Fruit fly (Drosophila melanogaster): ENCODE results near the gene CG1738.

Gene CG1738

dm6 chrX:11349780-11350179 is 931 bp downstream of the CG1738 start, which contains the start of gene NdufV3:
Gene NdufV3 (plus strand): TSS chrX:11349998.
- TF ChIP-seq noc (tag; optimal IDR thresholded peaks at IDR 0.05): no peak

dm6 chrX:11350505-11351327 is 1.9 kb downstream of the CG1738 start, which contains the start of gene CG1737:
Gene CG1737 (plus strand): TSS chrX:11350608.
- TF ChIP-seq noc (tag; optimal IDR thresholded peaks at IDR 0.05): peak; percentile 63

- peak; percentile 93 for TF ChIP-seq noc (tag; optimal IDR thresholded peaks at IDR 0.05)
Observed at dm6 chrX:11351351-11351750, 2.5 kb downstream of the CG1738 start.

dm6 chrX:11355708-11356174 is 6.9 kb downstream of the CG1738 start, which contains the start of gene dsh:
Gene dsh (plus strand): TSS chrX:11355881.
- no peak for TF ChIP-seq noc (tag; optimal IDR thresholded peaks at IDR 0.05)

- no peak for TF ChIP-seq noc (tag; optimal IDR thresholded peaks at IDR 0.05)
Observed at dm6 chrX:11356648-11357047, 7.8 kb downstream of the CG1738 start.

- TF ChIP-seq noc (tag; optimal IDR thresholded peaks at IDR 0.05): no peak
Observed at dm6 chrX:11359081-11359481, 10.2 kb downstream of the CG1738 start, which contains the start of gene Pa1. Gene Pa1 (plus strand): TSS chrX:11359236.

dm6 chrX:11367783-11368509 is 19.1 kb downstream of the CG1738 start, which contains the start of the genes hop and Tim8:
Gene hop (minus strand): TSS chrX:11368098.
Gene Tim8 (plus strand): TSS chrX:11368445.
- TF ChIP-seq noc (tag; optimal IDR thresholded peaks at IDR 0.05): no peak

dm6 chrX:11369374-11369773 is 20.5 kb downstream of the CG1738 start, which contains the start of gene dlg1:
Gene dlg1 (plus strand): TSS chrX:11369665.
- no peak for TF ChIP-seq noc (tag; optimal IDR thresholded peaks at IDR 0.05)

- no peak for TF ChIP-seq noc (tag; optimal IDR thresholded peaks at IDR 0.05)
Observed at dm6 chrX:11370792-11371191, 21.9 kb downstream of the CG1738 start.

- no peak for TF ChIP-seq noc (tag; optimal IDR thresholded peaks at IDR 0.05)
Observed at dm6 chrX:11371613-11372012, 22.8 kb downstream of the CG1738 start.

- no peak for TF ChIP-seq noc (tag; optimal IDR thresholded peaks at IDR 0.05)
Observed at dm6 chrX:11372764-11373712, 24.2 kb downstream of the CG1738 start.

dm6 chrX:11374320-11374719 is 25.5 kb downstream of the CG1738 start:
- no peak for TF ChIP-seq noc (tag; optimal IDR thresholded peaks at IDR 0.05)

- TF ChIP-seq noc (tag; optimal IDR thresholded peaks at IDR 0.05): no peak
Observed at dm6 chrX:11378388-11378787, 29.5 kb downstream of the CG1738 start.

dm6 chrX:11379139-11379538 is 30.3 kb downstream of the CG1738 start:
- no peak for TF ChIP-seq noc (tag; optimal IDR thresholded peaks at IDR 0.05)

dm6 chrX:11379747-11380146 is 30.9 kb downstream of the CG1738 start:
- TF ChIP-seq noc (tag; optimal IDR thresholded peaks at IDR 0.05): no peak
